Worm (Caenorhabditis elegans): ENCODE results near the gene clec-169.

The clec-169 gene

DNA sequence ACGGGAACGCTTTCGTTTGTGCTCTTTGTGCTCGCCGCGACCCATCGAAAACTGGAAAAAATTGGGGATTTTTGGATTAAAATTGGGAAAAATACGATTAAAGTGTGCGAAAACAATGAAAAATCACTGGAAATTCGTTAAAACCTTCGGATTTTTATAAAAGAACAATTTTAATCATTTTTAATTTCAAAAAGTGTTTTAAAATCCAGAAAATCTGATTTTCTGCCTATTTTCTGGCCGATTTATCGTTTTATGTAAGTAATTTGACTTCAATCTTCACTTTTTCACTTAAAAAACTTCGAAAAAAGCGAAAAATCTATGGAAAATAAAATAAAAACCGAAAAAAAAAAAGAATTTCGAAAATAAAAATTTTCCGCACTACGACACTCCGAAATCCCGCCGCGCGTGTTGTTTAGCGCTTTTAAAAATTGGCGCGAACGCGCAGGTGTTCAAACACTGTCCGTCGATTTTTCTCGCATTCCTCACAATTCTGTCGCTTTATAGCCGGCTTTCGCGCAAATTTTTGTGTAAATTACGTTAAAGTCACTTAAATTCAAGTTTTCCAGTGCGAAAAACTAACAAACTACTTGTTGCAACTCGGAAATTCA is 48.6 kb downstream of the clec-169 start, which contains the start of the genes ddx-46 and F53H1.4:
Gene ddx-46, minus strand, starts transcription at position 51 of the 608 bp plus-strand sequence.
Gene F53H1.4, plus strand, starts transcription at position 567 of the 608 bp plus-strand sequence.
- TF ChIP-seq nhr-12 (tag; optimal IDR thresholded peaks at IDR 0.05) (no peak), nhr-237 (tag; optimal IDR thresholded peaks at IDR 0.05) (no peak), pqm-1 (tag; optimal IDR thresholded peaks at IDR 0.05) (no peak), snpc-4 (tag; optimal IDR thresholded peaks at IDR 0.05) (no peak), unc-39 (tag; optimal IDR thresholded peaks at IDR 0.05) (no peak), hmg-11 (tag; optimal IDR thresholded peaks at IDR 0.05) (peak; percentile 43), ceh-9 (tag; optimal IDR thresholded peaks at IDR 0.05) (no peak), eor-1 (tag; optimal IDR thresholded peaks at IDR 0.05) (no peak), mml-1 (tag; optimal IDR thresholded peaks at IDR 0.05) (no peak), ceh-16 (tag; optimal IDR thresholded peaks at IDR 0.05) (no peak), nfya-1 (tag; optimal IDR thresholded peaks at IDR 0.05; ENCODE audit: insufficient read depth) (peak; percentile 55), ZK546.5 (tag; optimal IDR thresholded peaks at IDR 0.05) (no peak), jun-1 (tag; optimal IDR thresholded peaks at IDR 0.05) (no peak), nhr-23 (tag; optimal IDR thresholded peaks at IDR 0.05) (peak; percentile 7), pha-4 (tag; optimal IDR thresholded peaks at IDR 0.05) (peak; percentile 8), elt-1 (tag; optimal IDR thresholded peaks at IDR 0.05) (no peak), nhr-77 (tag; optimal IDR thresholded peaks at IDR 0.05) (no peak), nhr-28 (tag; optimal IDR thresholded peaks at IDR 0.05) (no peak), R02D3.7 (tag; optimal IDR thresholded peaks at IDR 0.05) (no peak), lsy-12 (tag; optimal IDR thresholded peaks at IDR 0.05) (no peak), sea-2 (GFP tag; optimal IDR thresholded peaks at IDR 0.05) (no peak), lin-39 (tag; optimal IDR thresholded peaks at IDR 0.05) (peak; percentile 40), daf-12 (tag; optimal IDR thresholded peaks at IDR 0.05) (no peak), fos-1 (tag; optimal IDR thresholded peaks at IDR 0.05) (no peak), nhr-43 (tag; optimal IDR thresholded peaks at IDR 0.05; ENCODE audit: poor library complexity, severe bottlenecking) (no peak), lin-15B (tag; optimal IDR thresholded peaks at IDR 0.05) (peak; percentile 86), ceh-82 (tag; optimal IDR thresholded peaks at IDR 0.05) (no peak), mdl-1 (tag; optimal IDR thresholded peaks at IDR 0.05) (no peak)

DNA sequence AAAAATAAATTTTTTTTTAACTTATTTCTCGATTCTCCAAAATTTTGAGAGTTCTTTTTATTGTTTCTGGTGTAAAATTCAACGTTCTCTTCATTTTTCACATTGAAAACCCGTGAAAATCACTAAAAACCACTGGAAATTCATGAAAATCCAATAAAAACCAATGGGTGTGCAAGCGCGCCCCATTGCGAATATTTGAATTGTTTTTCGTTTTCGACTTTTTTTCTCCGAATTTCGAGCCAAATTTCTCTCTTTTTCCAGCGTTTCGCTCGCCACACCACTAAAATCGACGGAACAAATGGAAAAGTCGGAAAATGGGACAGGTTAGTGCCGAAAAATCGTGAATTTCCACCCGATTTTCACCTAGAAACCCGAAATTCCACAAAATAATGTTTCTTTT is 49.2 kb downstream of the clec-169 start:
- TF ChIP-seq lin-15B (tag; optimal IDR thresholded peaks at IDR 0.05) (peak; percentile 66), lsy-12 (tag; optimal IDR thresholded peaks at IDR 0.05) (no peak), pha-4 (tag; optimal IDR thresholded peaks at IDR 0.05) (peak; percentile 35), nfya-1 (tag; optimal IDR thresholded peaks at IDR 0.05; ENCODE audit: insufficient read depth) (no peak)

Measured in whole organism, L3 larva.